Worm (Caenorhabditis elegans) whole organism, late embryonic: ENCODE data around the gene unc-44.

Experiments
- K02D7.2 ChIP-seq: sonication (generic microtip); optimal IDR thresholded peaks from 2 replicates; lab custom pipeline; 2017; ENCODE audit warnings: mild to moderate bottlenecking, missing genetic modification characterization, missing compliant biosample characterization
- Y22D7AL.16 ChIP-seq: sonication (generic microtip); optimal IDR thresholded peaks from 2 replicates; lab custom pipeline; 2016; ENCODE audit warnings: missing genetic modification characterization, missing compliant biosample characterization
- ceh-9 ChIP-seq: sonication (generic microtip); optimal IDR thresholded peaks from 2 replicates; lab custom pipeline; 2016; ENCODE audit warnings: mild to moderate bottlenecking, missing genetic modification characterization, inconsistent platforms, missing compliant biosample characterization
- eyg-1 ChIP-seq: sonication (generic microtip); optimal IDR thresholded peaks from 2 replicates; lab custom pipeline; 2016; ENCODE audit warnings: missing genotype, missing genetic modification characterization, missing compliant biosample characterization
- fax-1 ChIP-seq: sonication (generic microtip); optimal IDR thresholded peaks from 2 replicates; lab custom pipeline; 2016; ENCODE audit warnings: missing genotype, missing genetic modification characterization, missing compliant biosample characterization

DNA sequence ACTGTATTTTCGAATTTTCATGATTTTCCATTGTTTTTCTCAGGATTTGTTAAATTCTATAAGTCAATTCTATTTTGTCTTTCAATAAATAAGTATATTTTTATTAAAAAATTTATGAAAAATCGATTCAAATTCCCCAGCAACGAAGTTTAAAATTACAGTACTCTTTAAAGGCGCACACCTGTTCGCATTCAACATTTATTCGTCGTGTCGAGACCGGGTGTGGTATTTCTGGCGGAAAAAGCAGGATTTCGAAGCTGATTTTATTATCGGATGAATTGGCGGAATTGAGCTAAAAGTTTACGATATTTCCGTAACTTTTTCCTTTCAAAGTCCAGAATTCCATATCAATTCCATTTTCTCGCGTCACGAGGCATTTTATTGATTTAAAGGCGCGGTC is 29.9 kb upstream of the unc-44 start:
- TF ChIP-seq Y22D7AL.16 (tag; lab: Kevin White, UChicago) (no peak), eyg-1 (tag; lab: Kevin White, UChicago) (no peak), K02D7.2 (tag; lab: Kevin White, UChicago) (no peak), fax-1 (tag; lab: Kevin White, UChicago) (no peak), ceh-9 (tag; lab: Kevin White, UChicago) (no peak)
